Worm (Caenorhabditis elegans) whole organism, L1 larva: ENCODE data around the gene AH9.1.

Experiments
- lin-15B ChIP-seq: fragments of 150-350 bp; sonication (generic microtip); optimal IDR thresholded peaks from 3 replicates; lab custom pipeline; 2014; ENCODE audit warnings: missing biosample characterization, missing genetic modification characterization
- lin-35 ChIP-seq, 2 experiments: fragments of 150-350 bp; optimal IDR thresholded peaks; 2 replicates each; lab custom pipeline; 2014; ENCODE audit warnings: missing biosample characterization in 2 of 2, missing genetic modification characterization in 2 of 2, missing genetic modification reagents in 2 of 2
- nhr-12 ChIP-seq: sonication (generic microtip); optimal IDR thresholded peaks from 2 replicates; lab custom pipeline; 2017; ENCODE audit warnings: missing biosample characterization, missing genetic modification characterization
- nhr-90 ChIP-seq: sonication (generic microtip); optimal IDR thresholded peaks from 2 replicates; lab custom pipeline; 2016; ENCODE audit warnings: mild to moderate bottlenecking, missing genetic modification characterization, missing compliant biosample characterization; ENCODE audit not compliant: poor library complexity

DNA sequence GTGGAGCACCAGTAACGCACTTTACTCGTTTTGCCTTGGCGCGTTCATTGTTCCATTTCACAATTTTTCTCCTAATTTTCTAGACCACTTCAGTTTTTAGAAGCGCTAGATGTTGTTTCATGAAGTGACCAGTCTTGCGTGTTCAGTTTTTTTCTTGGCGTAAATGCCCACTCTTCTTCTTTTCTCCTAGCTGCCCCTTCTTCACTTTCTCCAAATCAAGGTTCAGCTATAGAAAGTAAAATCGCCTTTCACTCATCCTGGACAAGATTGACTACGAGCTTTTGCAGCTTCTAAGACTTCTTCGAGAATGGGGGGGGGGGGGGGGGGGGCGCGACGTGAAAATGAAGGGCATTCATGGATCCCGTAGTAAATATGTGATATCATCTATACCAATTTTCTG is 34.1 kb downstream of the AH9.1 start:
- no peak for TF ChIP-seq nhr-12 (tag; lab: Kevin White, UChicago)
- no peak for TF ChIP-seq lin-35 (GFP tag; optimal IDR thresholded peaks at IDR 0.05; lab: Kevin White, UChicago)
- no peak for TF ChIP-seq nhr-90 (tag; lab: Kevin White, UChicago)
- TF ChIP-seq lin-15B (tag; lab: Kevin White, UChicago) = no peak
